Worm (Caenorhabditis elegans) whole organism, late embryonic: ENCODE data around the gene rec-8.

Source experiments
- C38D4.7 ChIP-seq: fragments of 200-800 bp; sonication (Bioruptor generic); optimal IDR thresholded peaks from 2 replicates; lab custom pipeline; 2018; ENCODE audit warnings: mild to moderate bottlenecking, missing genetic modification characterization, moderate library complexity, missing compliant biosample characterization
- F13H6.1 ChIP-seq: sonication (generic microtip); optimal IDR thresholded peaks from 2 replicates; lab custom pipeline; 2016; ENCODE audit warnings: missing genetic modification characterization, missing compliant biosample characterization
- K02D7.2 ChIP-seq: sonication (generic microtip); optimal IDR thresholded peaks from 2 replicates; lab custom pipeline; 2017; ENCODE audit warnings: mild to moderate bottlenecking, missing genetic modification characterization, missing compliant biosample characterization
- K09A11.1 ChIP-seq: sonication (generic microtip); optimal IDR thresholded peaks from 2 replicates; lab custom pipeline; 2017; ENCODE audit warnings: antibody characterized with exemption, mild to moderate bottlenecking, missing genetic modification characterization, missing compliant biosample characterization; ENCODE audit not compliant: insufficient read depth
- Y22D7AL.16 ChIP-seq: sonication (generic microtip); optimal IDR thresholded peaks from 2 replicates; lab custom pipeline; 2016; ENCODE audit warnings: missing genetic modification characterization, missing compliant biosample characterization
- ama-1 ChIP-seq: fragments of 150-350 bp; optimal IDR thresholded peaks from 2 replicates; lab custom pipeline; 2014
- ceh-18 ChIP-seq: sonication (generic microtip); optimal IDR thresholded peaks from 2 replicates; lab custom pipeline; 2016; ENCODE audit warnings: missing genetic modification characterization, missing compliant biosample characterization
- ceh-19 ChIP-seq: fragments of 200-800 bp; sonication (Bioruptor generic); optimal IDR thresholded peaks from 2 replicates; lab custom pipeline; 2018; ENCODE audit warnings: mild to moderate bottlenecking, missing genetic modification characterization, missing compliant biosample characterization
- ceh-2 ChIP-seq: sonication (generic microtip); optimal IDR thresholded peaks from 2 replicates; lab custom pipeline; 2016; ENCODE audit warnings: missing genotype, missing genetic modification characterization, missing compliant biosample characterization
- ceh-22 ChIP-seq: sonication (generic microtip); optimal IDR thresholded peaks from 2 replicates; lab custom pipeline; 2017; ENCODE audit warnings: missing biosample characterization, missing genetic modification characterization
- ceh-24 ChIP-seq: sonication (generic microtip); optimal IDR thresholded peaks from 2 replicates; lab custom pipeline; 2016; ENCODE audit warnings: mild to moderate bottlenecking, missing genetic modification characterization, missing compliant biosample characterization
- ceh-30 ChIP-seq: fragments of 150-350 bp; optimal IDR thresholded peaks from 2 replicates; lab custom pipeline; 2014; ENCODE audit warnings: missing biosample characterization, missing genetic modification characterization
- ceh-34 ChIP-seq: sonication (generic microtip); optimal IDR thresholded peaks from 2 replicates; lab custom pipeline; 2016; ENCODE audit warnings: mild to moderate bottlenecking, missing genetic modification characterization, missing compliant biosample characterization
- ceh-45 ChIP-seq: fragments of 200-800 bp; sonication (Bioruptor generic); IDR thresholded peaks from 2 replicates; pipeline ENCODE4 v1.3.6; 2022; ENCODE audit warnings: missing genetic modification reagents, missing genetic modification characterization, missing compliant biosample characterization
- ceh-6 ChIP-seq: fragments of 200-800 bp; sonication (Bioruptor generic); optimal IDR thresholded peaks from 2 replicates; lab custom pipeline; 2018; ENCODE audit warnings: mild to moderate bottlenecking, missing genetic modification characterization, missing compliant biosample characterization
- ceh-9 ChIP-seq: sonication (generic microtip); optimal IDR thresholded peaks from 2 replicates; lab custom pipeline; 2016; ENCODE audit warnings: mild to moderate bottlenecking, missing genetic modification characterization, inconsistent platforms, missing compliant biosample characterization
- che-1 ChIP-seq: sonication (generic microtip); optimal IDR thresholded peaks from 2 replicates; lab custom pipeline; 2016; ENCODE audit warnings: mild to moderate bottlenecking, missing genetic modification characterization, missing compliant biosample characterization
- dve-1 ChIP-seq: sonication (generic microtip); optimal IDR thresholded peaks from 2 replicates; lab custom pipeline; 2017; ENCODE audit warnings: antibody characterized with exemption, mild to moderate bottlenecking, missing genetic modification characterization, missing compliant biosample characterization
- elt-4 ChIP-seq: sonication (generic microtip); optimal IDR thresholded peaks from 2 replicates; lab custom pipeline; 2016; ENCODE audit warnings: missing genetic modification characterization, missing compliant biosample characterization
- eyg-1 ChIP-seq: sonication (generic microtip); optimal IDR thresholded peaks from 2 replicates; lab custom pipeline; 2016; ENCODE audit warnings: missing genotype, missing genetic modification characterization, missing compliant biosample characterization
- fkh-6 ChIP-seq: sonication (generic microtip); optimal IDR thresholded peaks from 2 replicates; lab custom pipeline; 2016; ENCODE audit warnings: missing genetic modification characterization, missing compliant biosample characterization
- hlh-30 ChIP-seq: sonication (generic microtip); optimal IDR thresholded peaks from 2 replicates; lab custom pipeline; 2017; ENCODE audit warnings: antibody characterized with exemption, missing genetic modification characterization, missing compliant biosample characterization; ENCODE audit not compliant: insufficient read depth
- hlh-6 ChIP-seq: sonication (generic microtip); optimal IDR thresholded peaks from 2 replicates; lab custom pipeline; 2016; ENCODE audit warnings: missing genotype, missing genetic modification characterization, missing compliant biosample characterization
- nhr-11 ChIP-seq: fragments of 150-350 bp; optimal IDR thresholded peaks from 2 replicates; lab custom pipeline; 2014; ENCODE audit warnings: missing biosample characterization, missing genetic modification characterization
- nhr-232 ChIP-seq: sonication (generic microtip); optimal IDR thresholded peaks from 2 replicates; lab custom pipeline; 2016; ENCODE audit warnings: missing genetic modification characterization, missing compliant biosample characterization
- npax-4 ChIP-seq: sonication (generic microtip); optimal IDR thresholded peaks from 2 replicates; lab custom pipeline; 2016; ENCODE audit warnings: missing genetic modification characterization, missing compliant biosample characterization
- pax-1 ChIP-seq: fragments of 150-350 bp; optimal IDR thresholded peaks from 2 replicates; lab custom pipeline; 2014; ENCODE audit warnings: missing biosample characterization, missing genetic modification characterization
- ref-2 ChIP-seq: sonication (generic microtip); optimal IDR thresholded peaks from 2 replicates; lab custom pipeline; 2016; ENCODE audit warnings: missing genetic modification characterization, missing compliant biosample characterization
- sdc-2 ChIP-seq: sonication (generic microtip); optimal IDR thresholded peaks from 2 replicates; lab custom pipeline; 2016; ENCODE audit warnings: missing genotype, missing genetic modification characterization, missing compliant biosample characterization
- sox-2 ChIP-seq: fragments of 200-800 bp; sonication (Bioruptor generic); IDR thresholded peaks from 2 replicates; pipeline ENCODE4 v1.3.6; 2022; ENCODE audit warnings: missing genetic modification reagents, missing genetic modification characterization, missing compliant biosample characterization
- sox-4 ChIP-seq: sonication (generic microtip); optimal IDR thresholded peaks from 2 replicates; lab custom pipeline; 2017; ENCODE audit warnings: mild to moderate bottlenecking, missing genetic modification characterization, inconsistent platforms, missing compliant biosample characterization
- tbx-2 ChIP-seq: sonication (generic microtip); optimal IDR thresholded peaks from 2 replicates; lab custom pipeline; 2016; ENCODE audit warnings: missing genetic modification characterization, missing compliant biosample characterization
- tbx-7 ChIP-seq: sonication (generic microtip); optimal IDR thresholded peaks from 2 replicates; lab custom pipeline; 2016; ENCODE audit warnings: missing genotype, missing genetic modification characterization, missing compliant biosample characterization
- unc-55 ChIP-seq: sonication (generic microtip); optimal IDR thresholded peaks from 2 replicates; lab custom pipeline; 2017; ENCODE audit warnings: missing biosample characterization, missing genetic modification reagents, missing genetic modification characterization
- unc-86 ChIP-seq: sonication (generic microtip); optimal IDR thresholded peaks from 2 replicates; lab custom pipeline; 2016; ENCODE audit warnings: missing genetic modification characterization, missing compliant biosample characterization

The rec-8 gene

DNA sequence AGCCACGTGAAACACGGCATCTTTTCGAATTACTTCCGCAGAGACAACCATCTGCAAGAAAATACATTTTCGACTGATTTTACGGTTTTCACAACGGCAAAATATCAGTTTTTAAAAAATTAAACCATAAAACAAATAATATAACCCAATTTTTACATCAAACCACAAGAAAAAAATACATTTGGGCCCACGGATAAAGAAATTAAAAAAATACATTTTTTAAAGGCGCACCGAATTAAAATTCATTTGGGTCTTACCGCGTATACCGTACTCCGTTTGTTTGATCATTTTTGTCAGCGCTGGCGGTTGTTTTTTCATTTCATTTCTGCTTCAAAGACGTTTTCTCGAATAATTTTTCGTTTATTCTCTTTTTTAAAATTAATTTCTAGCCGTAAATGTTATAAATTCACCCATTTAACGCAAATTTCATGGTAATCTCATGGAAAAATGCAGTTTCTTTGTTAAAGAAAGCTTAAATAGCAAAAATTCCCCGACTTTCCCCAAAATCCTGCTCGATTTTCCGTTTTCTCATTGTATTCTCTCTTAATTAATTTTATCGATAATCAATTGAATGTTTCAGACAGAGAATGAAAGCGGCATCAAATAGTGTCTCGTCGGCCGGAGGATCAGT, at the start of gene rec-8, which contains the start of gene mex-5:
TSS of gene rec-8 (minus strand) at position 51 of the 631 bp plus-strand sequence.
TSS of gene mex-5 (plus strand) at position 581 of the 631 bp plus-strand sequence.
- no peak for TF ChIP-seq ama-1 (lab: Kevin White, UChicago)
- TF ChIP-seq F13H6.1 (tag; lab: Kevin White, UChicago) = no peak
- TF ChIP-seq ceh-18 = no peak
- TF ChIP-seq fkh-6 (tag; lab: Kevin White, UChicago) = no peak
- no peak for TF ChIP-seq tbx-2 (tag; lab: Kevin White, UChicago)
- TF ChIP-seq K09A11.1 (tag; lab: Kevin White, UChicago) = no peak
- TF ChIP-seq dve-1 = no peak
- no peak for TF ChIP-seq ceh-9 (tag; lab: Kevin White, UChicago)
- TF ChIP-seq npax-4 (tag; lab: Kevin White, UChicago) = no peak
- no peak for TF ChIP-seq unc-86 (tag; lab: Kevin White, UChicago)
- no peak for TF ChIP-seq ceh-45 (GFP tag; lab: Robert Waterston, UW)
- no peak for TF ChIP-seq ref-2 (tag; lab: Kevin White, UChicago)
- no peak for TF ChIP-seq ceh-2 (tag; lab: Kevin White, UChicago)
- no peak for TF ChIP-seq ceh-19 (GFP tag; lab: Kevin White, UChicago)
- TF ChIP-seq ceh-6 (GFP tag; lab: Kevin White, UChicago) = no peak
- no peak for TF ChIP-seq ceh-22 (tag; lab: Kevin White, UChicago)
- TF ChIP-seq tbx-7 (tag; lab: Kevin White, UChicago) = no peak
- TF ChIP-seq nhr-232 = no peak

DNA sequence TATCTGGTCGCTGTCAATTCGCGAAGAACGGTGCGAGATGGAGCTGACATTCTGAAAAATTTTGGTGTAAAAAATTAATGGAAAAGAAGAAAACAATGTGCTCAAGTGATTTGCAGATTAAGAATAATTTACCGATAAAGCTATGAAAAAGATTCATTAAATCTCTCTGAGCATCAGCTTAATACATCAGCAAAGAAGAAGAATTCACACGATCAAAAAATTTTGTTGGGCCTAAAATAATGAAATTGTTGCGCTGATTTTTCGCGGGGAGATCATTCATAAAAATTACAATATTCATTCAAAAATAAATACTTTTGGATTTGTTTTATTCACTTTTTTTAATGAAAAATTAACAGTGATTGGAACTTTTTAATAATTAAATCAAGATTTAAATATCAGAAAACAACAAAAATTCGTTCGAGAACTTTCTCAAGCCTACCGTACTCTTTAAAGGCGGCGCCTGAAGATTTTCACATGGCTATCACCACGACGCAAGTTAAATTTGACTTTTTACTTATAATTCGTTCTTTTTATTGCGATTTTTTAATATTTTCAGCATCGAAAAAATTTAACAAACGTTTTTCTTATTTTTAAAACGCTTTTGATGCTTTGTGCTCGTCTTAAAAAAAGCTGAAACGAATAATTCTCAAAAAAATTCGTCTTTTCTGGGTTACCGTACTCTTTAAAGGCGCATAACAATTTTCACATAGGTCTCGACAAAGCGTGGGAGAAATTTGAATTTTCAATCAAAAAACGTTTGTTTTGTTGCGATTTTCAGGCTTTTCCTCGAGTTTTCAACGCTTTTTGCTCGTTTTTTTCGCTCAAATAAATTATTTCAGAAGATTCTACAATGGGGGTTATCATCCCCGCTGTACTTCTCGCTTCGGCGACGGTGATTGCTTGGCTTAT, 47.7 kb upstream of the rec-8 start, which contains the start of the genes memi-2 and cyp-31A5:
TSS of gene memi-2 (minus strand) at position 51 of the 909 bp plus-strand sequence.
TSS of gene cyp-31A5 (plus strand) at position 834 of the 909 bp plus-strand sequence.
- TF ChIP-seq K09A11.1 (tag; lab: Kevin White, UChicago) = no peak
- no peak for TF ChIP-seq sdc-2 (tag; lab: Kevin White, UChicago)
- TF ChIP-seq pax-1 (tag; lab: Kevin White, UChicago) = no peak
- no peak for TF ChIP-seq che-1 (tag; lab: Kevin White, UChicago)
- no peak for TF ChIP-seq unc-55 (GFP tag; lab: Kevin White, UChicago)
- no peak for TF ChIP-seq Y22D7AL.16 (tag; lab: Kevin White, UChicago)
- TF ChIP-seq C38D4.7 = no peak
- no peak for TF ChIP-seq eyg-1
- TF ChIP-seq ceh-24 (tag; lab: Kevin White, UChicago) = no peak
- no peak for TF ChIP-seq sox-2 (GFP tag; lab: Robert Waterston, UW)
- TF ChIP-seq elt-4 = no peak
- no peak for TF ChIP-seq hlh-30
- no peak for TF ChIP-seq hlh-6 (tag; lab: Kevin White, UChicago)
- TF ChIP-seq nhr-11 (tag; lab: Kevin White, UChicago) = no peak
- TF ChIP-seq sox-4 = no peak
- no peak for TF ChIP-seq ceh-34 (tag; lab: Kevin White, UChicago)
- TF ChIP-seq, all 69 proteins: peak for 0

DNA sequence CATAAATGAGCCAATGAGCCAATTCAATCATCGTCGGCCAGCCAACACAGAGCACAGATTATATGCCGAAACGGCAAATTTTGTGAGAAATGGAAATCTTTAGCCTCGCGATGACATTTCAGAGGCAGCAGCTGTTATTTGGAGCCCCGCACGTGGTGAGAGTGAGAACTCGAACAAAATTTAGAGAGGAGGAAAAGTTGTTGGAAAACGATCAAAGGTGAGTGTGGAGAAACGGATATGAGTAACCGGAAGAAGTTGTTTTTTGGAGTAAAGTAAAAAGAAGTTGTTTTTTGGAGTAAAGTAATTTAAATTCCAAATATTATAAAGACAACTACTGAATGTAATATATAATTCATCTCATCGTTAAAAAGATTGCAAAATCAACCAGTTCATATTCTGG, 45.7 kb upstream of the rec-8 start, which contains the start of gene Y62E10A.13:
TSS of gene Y62E10A.13 (minus strand) at position 326 of the 400 bp plus-strand sequence.
- TF ChIP-seq ceh-30 (tag; lab: Kevin White, UChicago) (no peak), ref-2 (tag; lab: Kevin White, UChicago) (no peak), ceh-9 (tag; lab: Kevin White, UChicago) (no peak), K02D7.2 (tag; lab: Kevin White, UChicago) (no peak), tbx-7 (tag; lab: Kevin White, UChicago) (no peak), tbx-2 (tag; lab: Kevin White, UChicago) (no peak), unc-86 (tag; lab: Kevin White, UChicago) (no peak)
